Worm (Caenorhabditis elegans): ENCODE measurements around the gene K09C4.7.

DNA sequence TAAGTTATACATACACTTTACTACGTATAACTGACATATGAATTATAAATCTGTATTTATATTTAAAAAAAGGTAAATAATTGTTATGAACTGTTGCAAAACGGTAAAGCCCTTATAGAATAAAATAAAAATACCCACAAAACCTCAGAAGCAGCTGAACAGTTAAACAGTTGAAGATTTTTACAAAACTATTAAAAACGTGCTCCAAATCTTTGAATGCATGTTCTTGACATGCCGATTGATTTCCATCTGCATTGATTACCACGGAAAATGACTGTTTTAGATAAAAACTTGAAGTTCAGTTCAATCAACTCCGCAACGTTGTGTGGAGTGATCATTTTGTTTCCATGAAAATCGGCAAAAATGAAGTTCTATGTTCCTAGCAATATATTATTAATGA, 31.4 kb downstream of the K09C4.7 start, which contains the start of gene F11D5.7:
- no peak for TF ChIP-seq hsf-1 (GFP tag; IDR thresholded peaks at IDR 0.05)
- no peak for TF ChIP-seq unc-62 (GFP tag; optimal IDR thresholded peaks at IDR 0.05)
- no peak for TF ChIP-seq ceh-27 (GFP tag; optimal IDR thresholded peaks at IDR 0.05)
